Fruit fly (Drosophila melanogaster) whole organism, embryonic: ENCODE results near the gene foi.
A peak's percentile ranks its signal among the peaks of the same experiment; 100 is the strongest.

Source experiments
- Abd-B ChIP-seq: fragments of 200-800 bp; sonication (Bioruptor generic); optimal IDR thresholded peaks from 2 replicates; lab custom pipeline; 2018; ENCODE audit warnings: missing biosample characterization, mild to moderate bottlenecking, missing genetic modification characterization, moderate library complexity
- Adf1 ChIP-seq: fragments of 200-800 bp; sonication (Bioruptor generic); IDR thresholded peaks from 2 replicates; pipeline ENCODE4 v1.3.6; 2022; ENCODE audit warnings: missing biosample characterization, missing genetic modification characterization
- CG10321 ChIP-seq: fragments of 200-800 bp; sonication (Bioruptor generic); IDR thresholded peaks from 2 replicates; pipeline ENCODE4 v1.3.6; 2022; ENCODE audit warnings: missing biosample characterization, missing genetic modification characterization
- CG12219 ChIP-seq: fragments of 200-800 bp; sonication (Bioruptor generic); optimal IDR thresholded peaks from 3 replicates; lab custom pipeline; 2018; ENCODE audit warnings: missing biosample characterization, mild to moderate bottlenecking, missing genetic modification characterization
- CG1233 ChIP-seq: fragments of 200-800 bp; sonication (Bioruptor generic); optimal IDR thresholded peaks from 4 replicates; lab custom pipeline; 2018; ENCODE audit warnings: missing biosample characterization, mild to moderate bottlenecking, missing genetic modification characterization
- CG12942 ChIP-seq: fragments of 200-800 bp; sonication (Bioruptor generic); optimal IDR thresholded peaks from 3 replicates; lab custom pipeline; 2016; ENCODE audit warnings: missing biosample characterization, missing genetic modification characterization
- CG1529 ChIP-seq: fragments of 200-800 bp; sonication (Bioruptor generic); optimal IDR thresholded peaks from 3 replicates; lab custom pipeline; 2018; ENCODE audit warnings: missing biosample characterization, missing genetic modification characterization
- CG1603 ChIP-seq: fragments of 200-800 bp; sonication (Bioruptor generic); optimal IDR thresholded peaks from 2 replicates; lab custom pipeline; 2019; ENCODE audit warnings: missing biosample characterization, mild to moderate bottlenecking, missing genetic modification characterization, moderate library complexity
- CG17802 ChIP-seq: fragments of 200-800 bp; sonication (Bioruptor generic); optimal IDR thresholded peaks from 2 replicates; lab custom pipeline; 2018; ENCODE audit warnings: missing biosample characterization, mild to moderate bottlenecking, missing genetic modification characterization, moderate library complexity
- CG3065 ChIP-seq: fragments of 200-800 bp; sonication (Bioruptor generic); optimal IDR thresholded peaks from 2 replicates; lab custom pipeline; 2016; ENCODE audit warnings: missing biosample characterization, missing genetic modification characterization
- CG3163 ChIP-seq: fragments of 200-800 bp; sonication (Bioruptor generic); optimal IDR thresholded peaks from 3 replicates; lab custom pipeline; 2016; ENCODE audit warnings: missing biosample characterization, missing genetic modification characterization
- CG33213 ChIP-seq: fragments of 200-800 bp; sonication (Bioruptor generic); optimal IDR thresholded peaks from 3 replicates; lab custom pipeline; 2016; ENCODE audit warnings: missing biosample characterization, missing genetic modification characterization
- CG7357 ChIP-seq: fragments of 200-800 bp; sonication (Bioruptor generic); IDR thresholded peaks from 3 replicates; pipeline ENCODE4 v1.3.6; 2022; ENCODE audit warnings: missing biosample characterization, missing genetic modification characterization
- CrebB ChIP-seq: fragments of 200-800 bp; sonication (Bioruptor generic); optimal IDR thresholded peaks from 3 replicates; lab custom pipeline; 2018; ENCODE audit warnings: missing biosample characterization, mild to moderate bottlenecking, missing genetic modification characterization
- Dp ChIP-seq: fragments of 200-800 bp; sonication (Bioruptor generic); optimal IDR thresholded peaks from 2 replicates; lab custom pipeline; 2018; ENCODE audit warnings: missing biosample characterization, mild to moderate bottlenecking, missing genetic modification characterization, moderate library complexity
- Ets65A ChIP-seq: fragments of 200-800 bp; sonication (Bioruptor generic); peaks from one replicate; lab custom pipeline; 2016; ENCODE audit warnings: missing biosample characterization, missing genetic modification characterization
- Gug ChIP-seq: fragments of 200-800 bp; sonication (Bioruptor generic); IDR thresholded peaks from 4 replicates; pipeline ENCODE4 v1.3.6; 2022; ENCODE audit warnings: missing biosample characterization, missing genetic modification characterization
- Hey ChIP-seq: fragments of 200-800 bp; sonication (Bioruptor generic); optimal IDR thresholded peaks from 3 replicates; lab custom pipeline; 2018; ENCODE audit warnings: missing biosample characterization, mild to moderate bottlenecking, missing genetic modification characterization
- Opbp ChIP-seq: fragments of 200-800 bp; sonication (Bioruptor generic); IDR thresholded peaks from 3 replicates; pipeline ENCODE4 v1.3.6; 2022; ENCODE audit warnings: missing biosample characterization, missing genetic modification characterization; ENCODE audit not compliant: partially characterized antibody
- Pdp1 ChIP-seq, 2 experiments: fragments of 200-800 bp; sonication (Bioruptor generic); optimal IDR thresholded peaks; 3 replicates each; lab custom pipeline; 2016; ENCODE audit warnings: missing biosample characterization in 2 of 2, missing genetic modification characterization in 2 of 2, mild to moderate bottlenecking in 1 of 2, moderate library complexity in 1 of 2
- Sox100B ChIP-seq: fragments of 200-800 bp; sonication (Bioruptor generic); optimal IDR thresholded peaks from 3 replicates; lab custom pipeline; 2018; ENCODE audit warnings: missing biosample characterization, mild to moderate bottlenecking, missing genetic modification characterization
- TFAM ChIP-seq: fragments of 200-800 bp; sonication (Bioruptor generic); optimal IDR thresholded peaks from 2 replicates; lab custom pipeline; 2017; ENCODE audit warnings: missing biosample characterization, missing genetic modification characterization, inconsistent platforms
- YL-1 ChIP-seq: fragments of 200-800 bp; sonication (Bioruptor generic); optimal IDR thresholded peaks from 3 replicates; lab custom pipeline; 2017; ENCODE audit warnings: missing biosample characterization, mild to moderate bottlenecking, missing genetic modification characterization
- bbx ChIP-seq: fragments of 200-800 bp; sonication (Bioruptor generic); IDR thresholded peaks from 2 replicates; pipeline ENCODE4 v1.3.6; 2022; ENCODE audit warnings: missing biosample characterization, missing genetic modification characterization; ENCODE audit not compliant: partially characterized antibody
- dmrt99B ChIP-seq: fragments of 200-800 bp; sonication (Bioruptor generic); optimal IDR thresholded peaks from 2 replicates; lab custom pipeline; 2018; ENCODE audit warnings: missing biosample characterization, mild to moderate bottlenecking, missing genetic modification characterization, moderate library complexity
- insv ChIP-seq, 2 experiments: fragments of 200-800 bp; sonication (Bioruptor generic); optimal IDR thresholded peaks; 3 replicates each; lab custom pipeline; 2016 to 2018; ENCODE audit warnings: missing biosample characterization in 2 of 2, missing genetic modification characterization in 2 of 2
- lbe ChIP-seq: fragments of 200-800 bp; sonication (Bioruptor generic); optimal IDR thresholded peaks from 2 replicates; lab custom pipeline; 2016; ENCODE audit warnings: missing biosample characterization, mild to moderate bottlenecking, missing genetic modification characterization
- lilli ChIP-seq: fragments of 200-800 bp; sonication (Bioruptor generic); optimal IDR thresholded peaks from 3 replicates; lab custom pipeline; 2016; ENCODE audit warnings: missing biosample characterization, missing genetic modification characterization
- lola ChIP-seq, 3 experiments: fragments of >200 bp in 2 of 3; fragments of 200-800 bp in 1 of 3; sonication (Bioruptor generic) in 1 of 3; optimal IDR thresholded peaks; 2 replicates each; lab custom pipeline; 2017 to 2019; ENCODE audit warnings: missing biosample characterization in 3 of 3, missing genetic modification characterization in 3 of 3, mild to moderate bottlenecking in 1 of 3, moderate library complexity in 1 of 3
- pan ChIP-seq, 4 experiments: fragments of >200 bp in 3 of 4; fragments of 200-800 bp in 1 of 4; sonication (Bioruptor generic) in 1 of 4; optimal IDR thresholded peaks in 3 of 4; IDR thresholded peaks in 1 of 4; 2 replicates each; pipeline versions ENCODE4 v1.3.6 to Lab custom; 2017 to 2022; ENCODE audit warnings: missing biosample characterization in 2 of 4, missing genetic modification characterization in 2 of 4, mixed read lengths in 1 of 4
- peb ChIP-seq: fragments of 200-800 bp; sonication (Bioruptor generic); IDR thresholded peaks from 2 replicates; pipeline ENCODE4 v1.3.6; 2022; ENCODE audit warnings: missing biosample characterization, missing genetic modification characterization
- pfk ChIP-seq: fragments of 200-800 bp; sonication (Bioruptor generic); optimal IDR thresholded peaks from 2 replicates; lab custom pipeline; 2018; ENCODE audit warnings: missing biosample characterization, mild to moderate bottlenecking, missing genetic modification characterization, moderate library complexity
- ranshi ChIP-seq: fragments of 200-800 bp; sonication (Bioruptor generic); IDR thresholded peaks from 2 replicates; pipeline ENCODE4 v1.3.6; 2022; ENCODE audit warnings: missing biosample characterization, missing genetic modification characterization
- sd ChIP-seq: fragments of 200-800 bp; sonication (Bioruptor generic); optimal IDR thresholded peaks from 3 replicates; lab custom pipeline; 2018; ENCODE audit warnings: missing biosample characterization, mild to moderate bottlenecking, missing genetic modification characterization, moderate library complexity
- sob ChIP-seq: fragments of 200-800 bp; sonication (Bioruptor generic); IDR thresholded peaks from 2 replicates; pipeline ENCODE4 v1.3.6; 2022; ENCODE audit warnings: missing biosample characterization, missing genetic modification characterization
- stwl ChIP-seq: fragments of 200-800 bp; sonication (Bioruptor generic); optimal IDR thresholded peaks from 3 replicates; lab custom pipeline; 2018; ENCODE audit warnings: missing biosample characterization, mild to moderate bottlenecking, missing genetic modification characterization, moderate library complexity
- sug ChIP-seq: fragments of 200-800 bp; optimal IDR thresholded peaks from 2 replicates; lab custom pipeline; 2019; ENCODE audit warnings: missing biosample characterization, mild to moderate bottlenecking, missing genetic modification characterization, moderate library complexity
- tll ChIP-seq, 2 experiments: fragments of 200-800 bp in 1 of 2; fragments of >200 bp in 1 of 2; sonication (Bioruptor generic) in 1 of 2; optimal IDR thresholded peaks; 2 replicates each; lab custom pipeline; 2017 to 2019; ENCODE audit warnings: missing biosample characterization in 2 of 2, missing genetic modification characterization in 2 of 2, mild to moderate bottlenecking in 1 of 2, moderate library complexity in 1 of 2
- unpg ChIP-seq: fragments of 200-800 bp; sonication (Bioruptor generic); optimal IDR thresholded peaks from 3 replicates; lab custom pipeline; 2018; ENCODE audit warnings: missing biosample characterization, mild to moderate bottlenecking, missing genetic modification characterization, moderate library complexity
- usp ChIP-seq: fragments of >200 bp; optimal IDR thresholded peaks from 2 replicates; lab custom pipeline; 2017; ENCODE audit warnings: missing biosample characterization, missing genetic modification characterization
- vvl ChIP-seq: fragments of 200-800 bp; sonication (Bioruptor generic); IDR thresholded peaks from 2 replicates; pipeline ENCODE4 v1.3.6; 2022; ENCODE audit warnings: missing biosample characterization, missing genetic modification characterization
- zen ChIP-seq: fragments of 200-800 bp; sonication (Bioruptor generic); optimal IDR thresholded peaks from 3 replicates; lab custom pipeline; 2018; ENCODE audit warnings: missing biosample characterization, mild to moderate bottlenecking, missing genetic modification characterization, moderate library complexity
- zfh1 ChIP-seq: fragments of 200-800 bp; sonication (Bioruptor generic); IDR thresholded peaks from 3 replicates; pipeline ENCODE4 v1.3.6; 2022; ENCODE audit warnings: missing biosample characterization, missing genetic modification characterization
- zfh2 ChIP-seq: fragments of 200-800 bp; sonication (Bioruptor generic); optimal IDR thresholded peaks from 2 replicates; lab custom pipeline; 2016; ENCODE audit warnings: missing biosample characterization, missing genetic modification characterization

foi gene

DNA sequence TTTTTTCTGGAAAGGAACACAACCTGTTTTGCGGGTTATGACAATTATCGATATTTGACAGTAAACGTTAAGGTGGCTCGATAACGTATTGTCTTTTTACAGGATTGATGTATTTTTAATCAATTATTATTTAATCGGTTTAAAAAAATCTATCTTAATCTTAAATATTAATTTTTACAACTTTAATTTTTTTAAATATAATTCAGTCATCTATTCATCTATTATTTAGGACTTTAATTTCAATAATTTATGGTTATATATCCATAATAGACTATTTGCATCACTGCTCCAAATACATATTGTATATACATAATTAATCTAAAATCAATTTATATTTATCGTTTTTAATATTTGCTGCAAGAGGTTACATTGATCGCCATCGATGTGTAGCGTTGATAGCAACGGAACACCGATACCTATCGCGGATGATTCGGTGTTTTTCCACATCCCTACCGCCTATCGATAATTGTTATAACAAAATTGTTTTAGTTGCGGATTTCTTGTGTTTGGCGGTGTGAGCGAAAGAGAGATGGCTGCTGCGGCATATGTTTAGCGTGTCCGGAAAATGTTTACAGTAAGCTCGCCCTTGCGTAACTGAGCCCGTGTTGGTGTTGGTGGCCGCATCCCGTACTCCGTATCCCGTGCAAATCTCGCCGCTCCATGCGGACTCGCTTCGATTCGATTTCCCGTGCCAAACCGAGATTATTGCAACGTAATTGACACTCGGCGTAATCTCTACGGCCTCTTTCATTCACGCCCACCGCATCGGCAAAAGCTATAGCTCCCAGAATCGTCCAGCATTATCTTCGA is at the start of gene foi, which contains the start of gene GstO1 (continued):
- peak; percentile 28 for TF ChIP-seq dmrt99B (tag; lab: Kevin White, UChicago)
- TF ChIP-seq sd (tag; lab: Kevin White, UChicago), result no peak
- no peak for TF ChIP-seq Hey
- peak; percentile 5 for TF ChIP-seq pfk (GFP tag; lab: Kevin White, UChicago)
- peak; percentile 99 for TF ChIP-seq bbx (GFP tag; lab: Robert Waterston, UW)
- 0 out of 2 replicates have a peak, but pooled peaks have one; percentile 30 for TF ChIP-seq CG10321 (GFP tag; lab: Robert Waterston, UW)
- peak; percentile 9 for TF ChIP-seq CrebB (tag; lab: Kevin White, UChicago)
- no peak for TF ChIP-seq unpg (GFP tag; lab: Kevin White, UChicago)
- peak; percentile 95 for TF ChIP-seq stwl (tag; lab: Kevin White, UChicago)
- peak; percentile 69 for TF ChIP-seq Dp (GFP tag; lab: Kevin White, UChicago)
- TF ChIP-seq Abd-B (GFP tag; lab: Kevin White, UChicago), result peak; percentile 31
- peak; percentile 99 for TF ChIP-seq Opbp
- peak; percentile 57; the same call in 1 of the 2 replicates for TF ChIP-seq sob
- TF ChIP-seq vvl, result peak; percentile 48
- no peak for TF ChIP-seq CG3163 (GFP tag; lab: Kevin White, UChicago)
- TF ChIP-seq YL-1 (GFP tag; lab: Kevin White, UChicago), result no peak
- no peak for TF ChIP-seq Sox100B (GFP tag; lab: Kevin White, UChicago)
- TF ChIP-seq lilli (GFP tag; lab: Kevin White, UChicago), result peak; percentile 40
- TF ChIP-seq TFAM (GFP tag; lab: Kevin White, UChicago), result no peak
- TF ChIP-seq lola (GFP tag; optimal IDR thresholded peaks at IDR 0.05; lab: Kevin White, UChicago), result no peak
- peak; percentile 52 for TF ChIP-seq lbe (GFP tag; lab: Kevin White, UChicago)
- TF ChIP-seq CG3065 (GFP tag; lab: Kevin White, UChicago), result no peak
- TF ChIP-seq pan (optimal IDR thresholded peaks at IDR 0.05; lab: Kevin White, UChicago), result no peak
- peak in 1 of 2 experiments; percentile 28 for TF ChIP-seq pan (GFP tag; optimal IDR thresholded peaks at IDR 0.05 in 1 of 2, IDR thresholded peaks at IDR 0.05 in 1 of 2)
- peak; percentile 74 for TF ChIP-seq CG1603
- peak; percentile 55 for TF ChIP-seq sug (tag; lab: Kevin White, UChicago)
- peak in 1 of 2 experiments; percentile 87 for TF ChIP-seq Pdp1 (GFP tag; optimal IDR thresholded peaks at IDR 0.05; lab: Kevin White, UChicago)

DNA sequence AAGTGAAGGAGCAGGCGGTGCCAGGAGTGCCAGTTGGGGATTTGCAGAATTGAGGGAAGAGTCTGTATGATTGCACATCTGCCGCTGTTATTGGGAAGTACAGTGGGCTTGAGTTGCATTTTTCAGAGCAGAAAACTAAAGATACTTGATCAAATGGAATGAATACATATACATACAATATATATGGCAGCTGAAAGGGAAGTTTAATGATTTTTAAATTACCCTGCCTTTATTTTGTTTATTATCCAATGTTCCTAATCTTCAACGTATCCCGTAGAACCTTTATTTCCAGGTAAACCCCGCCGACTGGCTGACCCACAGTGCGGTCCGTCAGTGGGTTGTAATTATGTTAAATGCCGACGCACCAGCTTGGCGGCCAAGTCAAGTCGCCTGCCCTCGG is 44.1 kb upstream of the foi start:
- peak; percentile 41 for TF ChIP-seq Ets65A
- peak; percentile 91 for TF ChIP-seq zen (tag; lab: Kevin White, UChicago)
- TF ChIP-seq CG12942 (GFP tag; lab: Kevin White, UChicago), result no peak
- peak in 1 of 2 experiments; percentile 28 for TF ChIP-seq tll (GFP tag; optimal IDR thresholded peaks at IDR 0.05; lab: Kevin White, UChicago)
- TF ChIP-seq zfh2 (GFP tag; lab: Kevin White, UChicago), result no peak
- TF ChIP-seq insv (GFP tag; optimal IDR thresholded peaks at IDR 0.05; lab: Kevin White, UChicago), result no peak
- no peak for TF ChIP-seq CG1529 (GFP tag; lab: Kevin White, UChicago)
- no peak for TF ChIP-seq usp (GFP tag; lab: Kevin White, UChicago)
- TF ChIP-seq CG12219 (GFP tag; lab: Kevin White, UChicago), result no peak
- TF ChIP-seq peb (GFP tag; lab: Robert Waterston, UW), result no peak
- TF ChIP-seq ranshi, result no peak
- TF ChIP-seq Adf1 (GFP tag; lab: Robert Waterston, UW), result no peak
- no peak for TF ChIP-seq zfh1
- no peak for TF ChIP-seq Gug (GFP tag; lab: Robert Waterston, UW)
- no peak for TF ChIP-seq vvl
- TF ChIP-seq CG33213 (GFP tag; lab: Kevin White, UChicago), result no peak
- no peak for TF ChIP-seq CG7357
- TF ChIP-seq CG17802, result no peak
- no peak for TF ChIP-seq CG1233
